Fruit fly (Drosophila melanogaster): Measurements from ENCODE around the gene CG31633.

CG31633 gene

DNA sequence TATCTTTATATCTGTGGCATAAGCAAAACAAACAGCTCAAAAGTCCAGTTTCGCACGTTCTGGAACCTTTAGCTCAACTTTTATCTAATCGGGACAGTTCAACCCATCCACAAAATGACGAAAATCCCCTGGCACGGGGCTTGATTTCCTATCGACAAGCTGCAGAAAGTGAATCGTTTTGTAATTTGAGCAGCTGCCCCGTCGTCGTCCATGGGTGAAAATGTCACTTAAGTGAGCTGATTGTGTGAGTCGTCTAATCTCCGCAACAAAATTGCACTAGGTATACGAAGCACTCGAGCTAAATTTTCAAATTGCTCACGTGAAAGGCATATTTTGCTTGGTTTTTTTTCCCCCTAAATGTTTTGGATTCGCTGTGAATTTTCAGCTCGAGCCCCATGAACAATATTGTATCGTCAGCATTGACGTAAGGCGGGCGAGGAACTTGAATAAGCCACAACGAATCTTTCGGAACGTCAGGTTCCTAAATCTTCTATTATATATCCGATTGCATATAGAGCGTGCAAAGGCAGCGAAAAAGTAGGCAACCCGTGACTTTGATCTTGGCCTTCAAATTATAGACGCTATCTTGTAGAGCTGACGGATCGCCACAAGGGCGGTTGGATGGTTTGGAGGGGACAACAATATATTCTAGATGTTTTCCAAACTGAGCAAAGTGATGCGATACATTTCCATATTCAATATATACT lies 41.7 kb downstream of the CG31633 start:
- TF ChIP-seq OdsH (GFP tag; optimal IDR thresholded peaks at IDR 0.05): no peak
- TF ChIP-seq h (GFP tag; optimal IDR thresholded peaks at IDR 0.05): peak; percentile 2
- no peak for TF ChIP-seq pan (optimal IDR thresholded peaks at IDR 0.05)
- TF ChIP-seq Hr78 (GFP tag; optimal IDR thresholded peaks at IDR 0.05): no peak
- TF ChIP-seq Jra (GFP tag; optimal IDR thresholded peaks at IDR 0.05): no peak
- TF ChIP-seq brk (GFP tag; optimal IDR thresholded peaks at IDR 0.05): no peak
- TF ChIP-seq Dfd (GFP tag; optimal IDR thresholded peaks at IDR 0.05): no peak
- no peak for TF ChIP-seq fru (GFP tag; optimal IDR thresholded peaks at IDR 0.05)
- no peak for TF ChIP-seq dsf (GFP tag; optimal IDR thresholded peaks at IDR 0.05; ENCODE audit: borderline replicate concordance)
- TF ChIP-seq Rel (GFP tag; optimal IDR thresholded peaks at IDR 0.05): no peak
- peak; percentile 82 for TF ChIP-seq Rel (tag; optimal IDR thresholded peaks at IDR 0.05)

DNA sequence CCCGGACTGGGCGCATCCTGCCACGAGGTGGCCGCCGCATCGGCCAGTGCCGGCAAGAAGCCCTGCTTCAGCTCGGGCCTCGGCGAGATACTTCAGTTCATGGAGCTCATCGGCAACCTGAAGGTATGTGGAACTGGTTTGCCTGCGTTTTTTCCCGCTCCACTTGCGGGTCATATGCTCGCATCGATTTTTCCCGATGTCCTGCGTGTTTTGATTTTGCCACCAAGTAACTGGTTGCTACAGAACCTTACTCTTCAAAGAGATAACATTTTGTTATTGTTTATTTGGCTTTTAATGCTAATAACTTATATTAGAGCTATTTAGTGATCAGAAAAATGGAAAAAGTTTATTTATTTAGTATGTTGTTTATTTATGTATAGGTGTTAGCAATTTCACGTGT lies 43.0 kb downstream of the CG31633 start:
- no peak for TF ChIP-seq foxo (GFP tag; optimal IDR thresholded peaks at IDR 0.05)
- no peak for TF ChIP-seq ey (GFP tag; optimal IDR thresholded peaks at IDR 0.05)
- no peak for TF ChIP-seq Hnf4 (GFP tag; optimal IDR thresholded peaks at IDR 0.05)
- TF ChIP-seq lola (GFP tag; optimal IDR thresholded peaks at IDR 0.05): no peak
- TF ChIP-seq Sp1 (GFP tag; optimal IDR thresholded peaks at IDR 0.05): no peak
- no peak for TF ChIP-seq OdsH (GFP tag; optimal IDR thresholded peaks at IDR 0.05)
- no peak for TF ChIP-seq Hr78 (GFP tag; optimal IDR thresholded peaks at IDR 0.05)
- TF ChIP-seq N (GFP tag; optimal IDR thresholded peaks at IDR 0.05): no peak
- no peak for TF ChIP-seq Rel (GFP tag; optimal IDR thresholded peaks at IDR 0.05)
- no peak for TF ChIP-seq Rel (tag; optimal IDR thresholded peaks at IDR 0.05)
- no peak for TF ChIP-seq Jra (GFP tag; optimal IDR thresholded peaks at IDR 0.05)
- TF ChIP-seq Dif (GFP tag; optimal IDR thresholded peaks at IDR 0.05; ENCODE audit: partially characterized antibody): no peak
- TF ChIP-seq dmrt93B (GFP tag; optimal IDR thresholded peaks at IDR 0.05): no peak
- no peak for TF ChIP-seq rgr (GFP tag; optimal IDR thresholded peaks at IDR 0.05)
- no peak for TF ChIP-seq Vsx2 (GFP tag; optimal IDR thresholded peaks at IDR 0.05; ENCODE audit: partially characterized antibody)
- no peak for TF ChIP-seq tai (GFP tag; optimal IDR thresholded peaks at IDR 0.05)

DNA sequence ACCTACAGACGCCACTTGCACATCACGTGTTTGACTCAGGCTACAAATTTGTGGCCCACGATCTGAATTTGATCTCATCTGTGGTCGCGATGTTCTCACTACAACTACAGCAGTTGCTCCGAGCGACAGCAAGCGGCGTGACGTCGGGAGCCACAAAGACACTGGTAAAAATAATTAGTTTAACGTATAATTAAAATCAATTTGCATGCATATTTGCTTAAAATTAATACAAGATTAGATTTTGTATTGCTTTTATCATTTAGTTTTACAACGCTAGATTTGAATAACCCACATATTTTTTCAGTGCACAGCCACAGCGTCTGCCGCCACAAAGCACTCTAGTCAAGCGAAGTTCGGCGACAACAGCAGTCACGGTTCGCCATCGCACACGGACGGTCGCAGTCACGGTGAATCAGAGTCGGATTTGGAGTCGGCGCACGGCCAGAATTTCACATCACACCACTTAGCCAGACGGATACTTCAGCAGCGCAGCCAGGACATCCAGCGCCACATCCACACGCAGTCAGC lies 43.6 kb downstream of the CG31633 start:
- peak; percentile 99 for TF ChIP-seq Dfd (GFP tag; optimal IDR thresholded peaks at IDR 0.05)
- no peak for TF ChIP-seq Hr78 (GFP tag; optimal IDR thresholded peaks at IDR 0.05)
- TF ChIP-seq fru (GFP tag; optimal IDR thresholded peaks at IDR 0.05): peak; percentile 100
- TF ChIP-seq HLH106 (tag; optimal IDR thresholded peaks at IDR 0.05): peak; percentile 100
- peak; percentile 99 for TF ChIP-seq dsf (GFP tag; optimal IDR thresholded peaks at IDR 0.05; ENCODE audit: borderline replicate concordance)
- TF ChIP-seq Rel (GFP tag; optimal IDR thresholded peaks at IDR 0.05): peak; percentile 100
- peak; percentile 99 for TF ChIP-seq Rel (tag; optimal IDR thresholded peaks at IDR 0.05)
- TF ChIP-seq N (GFP tag; optimal IDR thresholded peaks at IDR 0.05): no peak
- TF ChIP-seq rgr (GFP tag; optimal IDR thresholded peaks at IDR 0.05): peak; percentile 100
- TF ChIP-seq br (GFP tag; optimal IDR thresholded peaks at IDR 0.05): peak; percentile 100
- TF ChIP-seq Jra (GFP tag; optimal IDR thresholded peaks at IDR 0.05): peak; percentile 100
- TF ChIP-seq jim (GFP tag; optimal IDR thresholded peaks at IDR 0.05): peak; percentile 84
- no peak for TF ChIP-seq pan (optimal IDR thresholded peaks at IDR 0.05)
- peak; percentile 23 for TF ChIP-seq Myc (optimal IDR thresholded peaks at IDR 0.05)
- peak; percentile 99 for TF ChIP-seq Hr83 (GFP tag; optimal IDR thresholded peaks at IDR 0.05; ENCODE audit: poor library complexity, severe bottlenecking)
- peak; percentile 100 for TF ChIP-seq psq (GFP tag; optimal IDR thresholded peaks at IDR 0.05)
- TF ChIP-seq Abd-B (GFP tag; optimal IDR thresholded peaks at IDR 0.05): no peak
- peak; percentile 99 for TF ChIP-seq brk (GFP tag; optimal IDR thresholded peaks at IDR 0.05)
- peak; percentile 98 for TF ChIP-seq Mio (GFP tag; optimal IDR thresholded peaks at IDR 0.05)
- TF ChIP-seq Vsx2 (GFP tag; optimal IDR thresholded peaks at IDR 0.05; ENCODE audit: partially characterized antibody): no peak
- TF ChIP-seq woc (GFP tag; optimal IDR thresholded peaks at IDR 0.05): peak; percentile 100
- TF ChIP-seq foxo (GFP tag; optimal IDR thresholded peaks at IDR 0.05): peak; percentile 100
- peak; percentile 100 for TF ChIP-seq sage (GFP tag; optimal IDR thresholded peaks at IDR 0.05)
- TF ChIP-seq Dif (GFP tag; optimal IDR thresholded peaks at IDR 0.05; ENCODE audit: partially characterized antibody): peak; percentile 69
- TF ChIP-seq lola (GFP tag; optimal IDR thresholded peaks at IDR 0.05): no peak
- peak; percentile 100 for TF ChIP-seq CG9705 (GFP tag; optimal IDR thresholded peaks at IDR 0.05)
- peak; percentile 100 for TF ChIP-seq sv (GFP tag; optimal IDR thresholded peaks at IDR 0.05)
- peak; percentile 100 for TF ChIP-seq ey (GFP tag; optimal IDR thresholded peaks at IDR 0.05)
- TF ChIP-seq Sp1 (GFP tag; optimal IDR thresholded peaks at IDR 0.05): peak; percentile 100
- peak; percentile 100 for TF ChIP-seq h (GFP tag; optimal IDR thresholded peaks at IDR 0.05)
- TF ChIP-seq GATAd (GFP tag; optimal IDR thresholded peaks at IDR 0.05): peak; percentile 100
- TF ChIP-seq dmrt93B (GFP tag; optimal IDR thresholded peaks at IDR 0.05): peak; percentile 100
- peak; percentile 100 for TF ChIP-seq OdsH (GFP tag; optimal IDR thresholded peaks at IDR 0.05)
- peak; percentile 99 for TF ChIP-seq CrebA (GFP tag; optimal IDR thresholded peaks at IDR 0.05; ENCODE audit: borderline replicate concordance)
- peak; percentile 100 for TF ChIP-seq CG32264 (GFP tag; optimal IDR thresholded peaks at IDR 0.05)
- peak; percentile 100 for TF ChIP-seq Hnf4 (GFP tag; optimal IDR thresholded peaks at IDR 0.05)
- peak; percentile 100 for TF ChIP-seq tai (GFP tag; optimal IDR thresholded peaks at IDR 0.05)
- peak in 1 of 2 experiments; percentile 30 for TF ChIP-seq dl (GFP tag; optimal IDR thresholded peaks at IDR 0.05; ENCODE audit: insufficient read depth in 1 of 2, partially characterized antibody in 2 of 2)
- TF ChIP-seq usp (GFP tag; optimal IDR thresholded peaks at IDR 0.05): no peak

All from whole organism, wandering third instar larva.